Fruit fly (Drosophila melanogaster) whole organism, embryonic: ENCODE data around the gene CG4951.

Experiments
- Bdp1 ChIP-seq: fragments of 200-800 bp; sonication (Bioruptor generic); optimal IDR thresholded peaks from 3 replicates; lab custom pipeline; 2016; ENCODE audit warnings: missing biosample characterization, missing genetic modification characterization
- CG11695 ChIP-seq: fragments of 200-800 bp; sonication (Bioruptor generic); IDR thresholded peaks from 3 replicates; pipeline ENCODE4 v1.3.6; 2022; ENCODE audit warnings: missing biosample characterization, missing genetic modification characterization
- CG12219 ChIP-seq: fragments of 200-800 bp; sonication (Bioruptor generic); optimal IDR thresholded peaks from 3 replicates; lab custom pipeline; 2018; ENCODE audit warnings: missing biosample characterization, mild to moderate bottlenecking, missing genetic modification characterization
- CG1233 ChIP-seq: fragments of 200-800 bp; sonication (Bioruptor generic); optimal IDR thresholded peaks from 4 replicates; lab custom pipeline; 2018; ENCODE audit warnings: missing biosample characterization, mild to moderate bottlenecking, missing genetic modification characterization
- CG13287 ChIP-seq: fragments of 200-800 bp; sonication (Bioruptor generic); IDR thresholded peaks from 2 replicates; pipeline ENCODE4 v1.3.6; 2022; ENCODE audit warnings: missing biosample characterization, missing genetic modification characterization; ENCODE audit not compliant: partially characterized antibody
- CG13296 ChIP-seq: fragments of 200-800 bp; sonication (Bioruptor generic); optimal IDR thresholded peaks from 3 replicates; lab custom pipeline; 2018; ENCODE audit warnings: missing biosample characterization, mild to moderate bottlenecking, missing genetic modification characterization
- CG14667 ChIP-seq: fragments of 200-800 bp; sonication (Bioruptor generic); IDR thresholded peaks from 2 replicates; pipeline ENCODE4 v1.3.6; 2022; ENCODE audit warnings: missing biosample characterization, missing genetic modification characterization
- CG14710 ChIP-seq: fragments of 200-800 bp; sonication (Bioruptor generic); optimal IDR thresholded peaks from 3 replicates; lab custom pipeline; 2019; ENCODE audit warnings: missing biosample characterization, mild to moderate bottlenecking, missing genetic modification characterization, moderate library complexity
- CG15601 ChIP-seq: fragments of 200-800 bp; sonication (Bioruptor generic); optimal IDR thresholded peaks from 3 replicates; lab custom pipeline; 2019; ENCODE audit warnings: missing biosample characterization, mild to moderate bottlenecking, missing genetic modification characterization, moderate library complexity
- CG15696 ChIP-seq: fragments of 200-800 bp; sonication (Bioruptor generic); optimal IDR thresholded peaks from 2 replicates; lab custom pipeline; 2019; ENCODE audit warnings: missing biosample characterization, mild to moderate bottlenecking, missing genetic modification characterization, moderate library complexity
- CG17385 ChIP-seq: fragments of 200-800 bp; sonication (Bioruptor generic); optimal IDR thresholded peaks from 3 replicates; lab custom pipeline; 2018; ENCODE audit warnings: missing biosample characterization, mild to moderate bottlenecking, missing genetic modification characterization
- CG17802 ChIP-seq: fragments of 200-800 bp; sonication (Bioruptor generic); optimal IDR thresholded peaks from 2 replicates; lab custom pipeline; 2018; ENCODE audit warnings: missing biosample characterization, mild to moderate bottlenecking, missing genetic modification characterization, moderate library complexity
- CG17829 ChIP-seq: fragments of 200-800 bp; optimal IDR thresholded peaks from 2 replicates; lab custom pipeline; 2019; ENCODE audit warnings: missing biosample characterization, mild to moderate bottlenecking, missing genetic modification characterization, moderate library complexity
- CG17912 ChIP-seq: fragments of 200-800 bp; sonication (Bioruptor generic); optimal IDR thresholded peaks from 2 replicates; lab custom pipeline; 2018; ENCODE audit warnings: missing biosample characterization, mild to moderate bottlenecking, missing genetic modification characterization
- CG1792 ChIP-seq: fragments of 200-800 bp; sonication (Bioruptor generic); optimal IDR thresholded peaks from 2 replicates; lab custom pipeline; 2016; ENCODE audit warnings: missing biosample characterization, missing genetic modification characterization
- CG31224 ChIP-seq: fragments of 200-800 bp; sonication (Bioruptor generic); IDR thresholded peaks from 2 replicates; pipeline ENCODE4 v1.3.6; 2022; ENCODE audit warnings: missing biosample characterization, missing genetic modification characterization
- CG32772 ChIP-seq: fragments of 200-800 bp; sonication (Bioruptor generic); IDR thresholded peaks from 2 replicates; pipeline ENCODE4 v1.3.6; 2022; ENCODE audit warnings: missing biosample characterization, missing genetic modification characterization
- CG3281 ChIP-seq: fragments of 200-800 bp; sonication (Bioruptor generic); optimal IDR thresholded peaks from 3 replicates; lab custom pipeline; 2017; ENCODE audit warnings: missing biosample characterization, mild to moderate bottlenecking, missing genetic modification characterization
- CG33213 ChIP-seq: fragments of 200-800 bp; sonication (Bioruptor generic); optimal IDR thresholded peaks from 3 replicates; lab custom pipeline; 2016; ENCODE audit warnings: missing biosample characterization, missing genetic modification characterization
- CG3726 ChIP-seq: fragments of 200-800 bp; sonication (Bioruptor generic); IDR thresholded peaks from 3 replicates; pipeline ENCODE4, ENCODE4 v1.3.6; 2022; ENCODE audit warnings: missing biosample characterization, missing genetic modification characterization
- CG6765 ChIP-seq: fragments of 200-800 bp; sonication (Bioruptor generic); optimal IDR thresholded peaks from 3 replicates; lab custom pipeline; 2017; ENCODE audit warnings: missing biosample characterization, mild to moderate bottlenecking, missing genetic modification characterization
- CG7372 ChIP-seq: fragments of 200-800 bp; sonication (Bioruptor generic); IDR thresholded peaks from 2 replicates; pipeline ENCODE4 v1.3.6; 2022; ENCODE audit warnings: missing biosample characterization, missing genetic modification characterization
- CG7745 ChIP-seq: fragments of 200-800 bp; sonication (Bioruptor generic); optimal IDR thresholded peaks from 2 replicates; lab custom pipeline; 2018; ENCODE audit warnings: missing biosample characterization, mild to moderate bottlenecking, missing genetic modification characterization, moderate library complexity
- CG7839 ChIP-seq: fragments of 200-800 bp; sonication (Bioruptor generic); optimal IDR thresholded peaks from 3 replicates; lab custom pipeline; 2018; ENCODE audit warnings: missing biosample characterization, mild to moderate bottlenecking, missing genetic modification characterization, moderate library complexity
- CG8765 ChIP-seq: fragments of 200-800 bp; sonication (Bioruptor generic); IDR thresholded peaks from 2 replicates; pipeline ENCODE4 v1.3.6; 2022; ENCODE audit warnings: missing biosample characterization, missing genetic modification characterization
- D19B ChIP-seq: fragments of 200-800 bp; sonication (Bioruptor generic); optimal IDR thresholded peaks from 2 replicates; lab custom pipeline; 2017; ENCODE audit warnings: missing biosample characterization, mild to moderate bottlenecking, missing genetic modification characterization
- Deaf1 ChIP-seq: fragments of 200-800 bp; optimal IDR thresholded peaks from 3 replicates; lab custom pipeline; 2019; ENCODE audit warnings: missing biosample characterization, mild to moderate bottlenecking, missing genetic modification characterization, moderate library complexity
- Dip2 ChIP-seq: fragments of 200-800 bp; sonication (Bioruptor generic); IDR thresholded peaks from 2 replicates; pipeline ENCODE4 v1.3.6; 2022; ENCODE audit warnings: missing biosample characterization, missing genetic modification characterization
- Ets65A ChIP-seq: fragments of 200-800 bp; sonication (Bioruptor generic); peaks from one replicate; lab custom pipeline; 2016; ENCODE audit warnings: missing biosample characterization, missing genetic modification characterization
- Sin3A ChIP-seq: fragments of >200 bp; optimal IDR thresholded peaks from 2 replicates; lab custom pipeline; 2018
- Tbp ChIP-seq: fragments of >200 bp; optimal IDR thresholded peaks from 2 replicates; lab custom pipeline; 2018; ENCODE audit warnings: missing biosample characterization, missing genetic modification characterization
- Usf ChIP-seq: fragments of 200-800 bp; sonication (Bioruptor generic); optimal IDR thresholded peaks from 2 replicates; lab custom pipeline; 2017; ENCODE audit warnings: missing genotype, missing biosample characterization, missing genetic modification characterization
- Vsx1 ChIP-seq: fragments of 200-800 bp; sonication (Bioruptor generic); optimal IDR thresholded peaks from 2 replicates; lab custom pipeline; 2017; ENCODE audit warnings: missing biosample characterization, mild to moderate bottlenecking, missing genetic modification characterization, missing genetic modification reagents
- Xrp1 ChIP-seq: fragments of 200-800 bp; sonication (Bioruptor generic); IDR thresholded peaks from 2 replicates; pipeline ENCODE4 v1.3.6; 2022; ENCODE audit warnings: missing biosample characterization, missing genetic modification characterization
- aop ChIP-seq: fragments of 200-800 bp; sonication (Bioruptor generic); IDR thresholded peaks from 2 replicates; pipeline ENCODE4 v1.3.6; 2022; ENCODE audit warnings: missing biosample characterization, missing genetic modification characterization
- fd96Cb ChIP-seq: fragments of 200-800 bp; sonication (Bioruptor generic); optimal IDR thresholded peaks from 2 replicates; lab custom pipeline; 2018; ENCODE audit warnings: missing biosample characterization, mild to moderate bottlenecking, missing genetic modification characterization, moderate library complexity
- hb ChIP-seq: fragments of 200-800 bp; sonication (Bioruptor generic); IDR thresholded peaks from 3 replicates; pipeline ENCODE4 v1.3.6; 2022; ENCODE audit warnings: missing biosample characterization, missing genetic modification characterization; ENCODE audit not compliant: partially characterized antibody
- hkb ChIP-seq, 2 experiments: fragments of 200-800 bp in 1 of 2; fragments of >200 bp in 1 of 2; sonication (Bioruptor generic) in 1 of 2; IDR thresholded peaks in 1 of 2; optimal IDR thresholded peaks in 1 of 2; 2 replicates each; pipeline versions ENCODE4 v1.3.6 to Lab custom; 2017 to 2022; ENCODE audit warnings: missing biosample characterization in 1 of 2, missing genetic modification characterization in 1 of 2
- kni ChIP-seq: fragments of 200-800 bp; sonication (Bioruptor generic); optimal IDR thresholded peaks from 3 replicates; lab custom pipeline; 2017; ENCODE audit warnings: mild to moderate bottlenecking, missing biosample characterization, missing genetic modification reagents, missing genetic modification characterization
- lab ChIP-seq: fragments of 200-800 bp; sonication (Bioruptor generic); optimal IDR thresholded peaks from 3 replicates; lab custom pipeline; 2017; ENCODE audit warnings: missing biosample characterization, missing genetic modification characterization, mild to moderate bottlenecking, moderate library complexity, missing genetic modification reagents
- lbe ChIP-seq: fragments of 200-800 bp; sonication (Bioruptor generic); optimal IDR thresholded peaks from 2 replicates; lab custom pipeline; 2016; ENCODE audit warnings: missing biosample characterization, mild to moderate bottlenecking, missing genetic modification characterization
- mld ChIP-seq: fragments of 200-800 bp; sonication (Bioruptor generic); IDR thresholded peaks from 3 replicates; pipeline ENCODE4 v1.3.6; 2022; ENCODE audit warnings: missing biosample characterization, missing genetic modification characterization; ENCODE audit not compliant: partially characterized antibody
- onecut ChIP-seq: fragments of 200-800 bp; sonication (Bioruptor generic); IDR thresholded peaks from 2 replicates; pipeline ENCODE4 v1.3.6; 2022; ENCODE audit warnings: missing biosample characterization, missing genetic modification characterization
- pfk ChIP-seq: fragments of 200-800 bp; sonication (Bioruptor generic); optimal IDR thresholded peaks from 2 replicates; lab custom pipeline; 2018; ENCODE audit warnings: missing biosample characterization, mild to moderate bottlenecking, missing genetic modification characterization, moderate library complexity
- pho ChIP-seq: fragments of 200-800 bp; sonication (Bioruptor generic); optimal IDR thresholded peaks from 2 replicates; lab custom pipeline; 2016; ENCODE audit warnings: missing biosample characterization, missing genetic modification characterization
- pita ChIP-seq: fragments of 200-800 bp; sonication (Bioruptor generic); optimal IDR thresholded peaks from 2 replicates; lab custom pipeline; 2017; ENCODE audit warnings: missing biosample characterization, mild to moderate bottlenecking, missing genetic modification characterization
- sd ChIP-seq: fragments of 200-800 bp; sonication (Bioruptor generic); optimal IDR thresholded peaks from 3 replicates; lab custom pipeline; 2018; ENCODE audit warnings: missing biosample characterization, mild to moderate bottlenecking, missing genetic modification characterization, moderate library complexity
- sim ChIP-seq: fragments of 200-800 bp; sonication (Bioruptor generic); IDR thresholded peaks from 2 replicates; pipeline ENCODE4 v1.3.6; 2022; ENCODE audit warnings: missing biosample characterization, missing genetic modification characterization
- slp2 ChIP-seq: fragments of 200-800 bp; sonication (Bioruptor generic); optimal IDR thresholded peaks from 2 replicates; lab custom pipeline; 2016; ENCODE audit warnings: missing biosample characterization, missing genetic modification characterization
- sob ChIP-seq: fragments of 200-800 bp; sonication (Bioruptor generic); IDR thresholded peaks from 2 replicates; pipeline ENCODE4 v1.3.6; 2022; ENCODE audit warnings: missing biosample characterization, missing genetic modification characterization
- tna ChIP-seq: fragments of 200-800 bp; sonication (Bioruptor generic); IDR thresholded peaks from 2 replicates; pipeline ENCODE4 v1.3.6; 2022; ENCODE audit warnings: missing biosample characterization, missing genetic modification characterization; ENCODE audit not compliant: partially characterized antibody

CG4951 gene

dm6 chr3R:27947682-27948245 lies 6.1 kb downstream of the CG4951 start, which contains the start of gene mfrn:
TSS of gene mfrn (minus strand) at chr3R:27948021.
- no peak for TF ChIP-seq pho
- TF ChIP-seq slp2 (GFP tag; lab: Kevin White, UChicago) = no peak
- TF ChIP-seq CG14667 = no peak
- TF ChIP-seq sim = no peak
- no peak for TF ChIP-seq CG7372 (GFP tag; lab: Robert Waterston, UW)
- peak; percentile 26; the same call in 1 of the 2 replicates for TF ChIP-seq CG13287
- TF ChIP-seq Bdp1 (GFP tag; lab: Kevin White, UChicago) = no peak
- no peak for TF ChIP-seq Xrp1 (GFP tag; lab: Robert Waterston, UW)
- no peak for TF ChIP-seq CG17802 (tag; lab: Kevin White, UChicago)
- no peak for TF ChIP-seq D19B
- TF ChIP-seq hkb (optimal IDR thresholded peaks at IDR 0.05; lab: Kevin White, UChicago) = no peak
- no peak for TF ChIP-seq hkb (GFP tag; IDR thresholded peaks at IDR 0.05; lab: Robert Waterston, UW)
- no peak for TF ChIP-seq pita (GFP tag; lab: Kevin White, UChicago)
- TF ChIP-seq CG17912 = no peak
- TF ChIP-seq Vsx1 = no peak
- TF ChIP-seq lbe (GFP tag; lab: Kevin White, UChicago) = no peak
- TF ChIP-seq CG33213 (GFP tag; lab: Kevin White, UChicago) = no peak
- TF ChIP-seq lab (GFP tag; lab: Kevin White, UChicago) = no peak
- no peak for TF ChIP-seq Tbp (GFP tag; lab: Kevin White, UChicago)
- TF ChIP-seq CG3281 = no peak
- TF ChIP-seq CG7745 (tag; lab: Kevin White, UChicago) = no peak
- no peak for TF ChIP-seq sob (GFP tag; lab: Robert Waterston, UW)
- TF ChIP-seq CG15696 (tag; lab: Kevin White, UChicago) = no peak
- no peak for TF ChIP-seq pfk (GFP tag; lab: Kevin White, UChicago)
- TF ChIP-seq CG14710 (tag; lab: Kevin White, UChicago) = no peak
- TF ChIP-seq hb = no peak
- TF ChIP-seq sd (tag; lab: Kevin White, UChicago) = no peak
- no peak for TF ChIP-seq Dip2 (GFP tag; lab: Robert Waterston, UW)
- TF ChIP-seq tna = no peak
- no peak for TF ChIP-seq Ets65A
- TF ChIP-seq CG1792 (GFP tag; lab: Kevin White, UChicago) = no peak
- TF ChIP-seq CG3726 (GFP tag; lab: Robert Waterston, UW) = no peak
- TF ChIP-seq aop (GFP tag; lab: Robert Waterston, UW) = no peak
- no peak for TF ChIP-seq CG6765
- TF ChIP-seq Usf (GFP tag; lab: Kevin White, UChicago) = no peak
- TF ChIP-seq CG32772 = no peak
- no peak for TF ChIP-seq CG1233
- no peak for TF ChIP-seq Sin3A (lab: Kevin White, UChicago)
- TF ChIP-seq Deaf1 (tag; lab: Kevin White, UChicago) = peak; percentile 49
- no peak for TF ChIP-seq CG12219 (GFP tag; lab: Kevin White, UChicago)
- TF ChIP-seq CG7839 (tag; lab: Kevin White, UChicago) = no peak
- TF ChIP-seq CG13296 = no peak
- TF ChIP-seq CG11695 (GFP tag; lab: Robert Waterston, UW) = no peak
- no peak for TF ChIP-seq mld (GFP tag; lab: Robert Waterston, UW)
- no peak for TF ChIP-seq CG17829 (tag; lab: Kevin White, UChicago)
- no peak for TF ChIP-seq fd96Cb (tag; lab: Kevin White, UChicago)
- no peak for TF ChIP-seq kni (GFP tag; lab: Kevin White, UChicago)
- TF ChIP-seq CG31224 (GFP tag; lab: Robert Waterston, UW) = no peak
- TF ChIP-seq CG8765 (GFP tag; lab: Robert Waterston, UW) = no peak
- TF ChIP-seq CG15601 (tag; lab: Kevin White, UChicago) = no peak
- no peak for TF ChIP-seq CG17385 (GFP tag; lab: Kevin White, UChicago)
- no peak for TF ChIP-seq onecut (GFP tag; lab: Robert Waterston, UW)
